Worm (Caenorhabditis elegans) whole organism, midembryonic: ENCODE measurements around the gene E02C12.10.
"Not testable (repeated sequence)": the region's sequence is repeated elsewhere in the genome, so short reads cannot be mapped to it uniquely, and the experiment has no call there.

Source experiments
- T22C8.4 ChIP-seq: fragments of 200-800 bp; sonication (Bioruptor generic); IDR thresholded peaks from 2 replicates; pipeline ENCODE4 v1.3.6; 2022; ENCODE audit warnings: missing genetic modification characterization, missing compliant biosample characterization
- cog-1 ChIP-seq: sonication (generic microtip); optimal IDR thresholded peaks from 2 replicates; lab custom pipeline; 2016; ENCODE audit warnings: missing genetic modification characterization, missing compliant biosample characterization
- flt-1 ChIP-seq: fragments of 200-800 bp; sonication (Bioruptor generic); IDR thresholded peaks from 2 replicates; pipeline ENCODE4 v1.3.6; 2022; ENCODE audit warnings: missing genetic modification characterization, missing compliant biosample characterization
- klf-2 ChIP-seq: fragments of 200-800 bp; sonication (Bioruptor generic); conservative IDR thresholded peaks from 2 replicates; pipeline ENCODE4 v1.3.6; 2022; ENCODE audit warnings: missing genetic modification reagents, missing genetic modification characterization, missing compliant biosample characterization
- ref-1 ChIP-seq: fragments of 200-800 bp; sonication (Bioruptor generic); conservative IDR thresholded peaks from 2 replicates; pipeline ENCODE4 v1.3.6; 2022; ENCODE audit warnings: missing genetic modification reagents, missing genetic modification characterization, missing compliant biosample characterization
- tab-1 ChIP-seq: fragments of 200-800 bp; sonication (Bioruptor generic); IDR thresholded peaks from 2 replicates; pipeline ENCODE4 v1.3.6; 2022; ENCODE audit warnings: missing genetic modification characterization, missing compliant biosample characterization
- ztf-23 ChIP-seq: fragments of 200-800 bp; sonication (Bioruptor generic); IDR thresholded peaks from 2 replicates; pipeline ENCODE4 v1.3.6; 2022; ENCODE audit warnings: missing genetic modification reagents, missing genetic modification characterization, missing compliant biosample characterization
- ztf-29 ChIP-seq: fragments of 200-800 bp; sonication (Bioruptor generic); IDR thresholded peaks from 2 replicates; pipeline ENCODE4 v1.3.6; 2022; ENCODE audit warnings: missing genetic modification reagents, missing genetic modification characterization, missing compliant biosample characterization

- TF ChIP-seq cog-1 (tag; lab: Kevin White, UChicago); flt-1; ref-1 (GFP tag; lab: Robert Waterston, UW); klf-2 (GFP tag; lab: Robert Waterston, UW); tab-1 (GFP tag; lab: Robert Waterston, UW); ztf-23 (GFP tag; lab: Robert Waterston, UW); ztf-29 (GFP tag; lab: Robert Waterston, UW); T22C8.4 (GFP tag; lab: Robert Waterston, UW): not testable (repeated sequence)
Measured at ce11 chrV:9379808-9380207, 1.6 kb upstream of the E02C12.10 start, which contains the start of gene E02C12.11.
